Worm (Caenorhabditis elegans) whole organism, L1 larva: ENCODE measurements around the gene clec-60.

Experiments
- C04F5.9 ChIP-seq: sonication (generic microtip); optimal IDR thresholded peaks from 2 replicates; lab custom pipeline; 2016; ENCODE audit warnings: missing genetic modification characterization, missing compliant biosample characterization
- C16A3.4 ChIP-seq: fragments of 150-350 bp; optimal IDR thresholded peaks from 2 replicates; lab custom pipeline; 2014; ENCODE audit warnings: missing biosample characterization, missing genetic modification characterization
- C34B4.2 ChIP-seq: sonication (generic microtip); optimal IDR thresholded peaks from 2 replicates; lab custom pipeline; 2017; ENCODE audit warnings: mild to moderate bottlenecking, missing genetic modification characterization, missing compliant biosample characterization
- F16B12.6 ChIP-seq: fragments of 150-350 bp; optimal IDR thresholded peaks from 2 replicates; lab custom pipeline; 2014; ENCODE audit warnings: missing biosample characterization, missing genetic modification characterization
- aha-1 ChIP-seq: fragments of 150-350 bp; optimal IDR thresholded peaks from 2 replicates; lab custom pipeline; 2014; ENCODE audit warnings: missing biosample characterization, missing genetic modification characterization
- aly-2 ChIP-seq: fragments of 150-350 bp; optimal IDR thresholded peaks from 2 replicates; lab custom pipeline; 2014; ENCODE audit warnings: missing biosample characterization, missing genetic modification characterization
- ama-1 ChIP-seq: fragments of 150-350 bp; optimal IDR thresholded peaks from 2 replicates; lab custom pipeline; 2014
- ceh-63 ChIP-seq: fragments of 200-800 bp; sonication (Bioruptor generic); optimal IDR thresholded peaks from 2 replicates; lab custom pipeline; 2018; ENCODE audit warnings: mild to moderate bottlenecking, missing genetic modification characterization, missing compliant biosample characterization
- ceh-8 ChIP-seq: fragments of 200-800 bp; sonication (Bioruptor generic); optimal IDR thresholded peaks from 2 replicates; lab custom pipeline; 2018; ENCODE audit warnings: mild to moderate bottlenecking, missing genetic modification characterization, moderate library complexity, missing compliant biosample characterization
- ceh-82 ChIP-seq, 3 experiments: fragments of 150-350 bp in 1 of 3; sonication (generic microtip) in 2 of 3; optimal IDR thresholded peaks; 2 replicates each; lab custom pipeline; 2014 to 2017; ENCODE audit warnings: missing biosample characterization in 3 of 3, missing genetic modification characterization in 3 of 3
- ceh-88 ChIP-seq: fragments of 200-800 bp; sonication (Bioruptor generic); IDR thresholded peaks from 2 replicates; pipeline ENCODE4 v1.3.6; 2022; ENCODE audit warnings: missing genetic modification characterization, missing compliant biosample characterization
- ces-1 ChIP-seq: fragments of 150-350 bp; optimal IDR thresholded peaks from 2 replicates; lab custom pipeline; 2014; ENCODE audit warnings: missing biosample characterization, missing genetic modification reagents, missing genetic modification characterization
- dpl-1 ChIP-seq, 3 experiments: fragments of 150-350 bp in 2 of 3; sonication (generic microtip) in 1 of 3; optimal IDR thresholded peaks; 2 replicates each; lab custom pipeline; 2014 to 2017; ENCODE audit warnings: missing biosample characterization in 3 of 3, missing genetic modification characterization in 3 of 3, missing genetic modification reagents in 3 of 3
- egl-27 ChIP-seq, 2 experiments: fragments of 150-350 bp in 1 of 2; sonication (generic microtip); optimal IDR thresholded peaks; 3 replicates each; lab custom pipeline; 2017 to 2018; ENCODE audit warnings: missing biosample characterization in 2 of 2, missing genetic modification characterization in 2 of 2, missing genetic modification reagents in 2 of 2
- elt-2 ChIP-seq: sonication (generic microtip); optimal IDR thresholded peaks from 2 replicates; lab custom pipeline; 2016; ENCODE audit warnings: missing genetic modification characterization, mild to moderate bottlenecking, inconsistent platforms, missing compliant biosample characterization, missing genetic modification reagents
- elt-3 ChIP-seq, 6 experiments: fragments of 150-350 bp in 1 of 6; sonication (generic microtip); optimal IDR thresholded peaks; 2 replicates each; lab custom pipeline; 2017 to 2018; ENCODE audit warnings: missing biosample characterization in 6 of 6, missing genetic modification characterization in 6 of 6, inconsistent platforms in 1 of 6
- fkh-10 ChIP-seq: sonication (generic microtip); optimal IDR thresholded peaks from 2 replicates; lab custom pipeline; 2017; ENCODE audit warnings: missing biosample characterization, missing genetic modification reagents, missing genetic modification characterization
- fkh-8 ChIP-seq: sonication (generic microtip); optimal IDR thresholded peaks from 2 replicates; lab custom pipeline; 2016; ENCODE audit warnings: mild to moderate bottlenecking, missing genetic modification characterization, missing compliant biosample characterization
- irx-1 ChIP-seq: sonication (generic microtip); optimal IDR thresholded peaks from 2 replicates; lab custom pipeline; 2016; ENCODE audit warnings: missing genetic modification characterization, missing compliant biosample characterization
- isw-1 ChIP-seq: fragments of 200-800 bp; sonication (Bioruptor generic); IDR thresholded peaks from 2 replicates; pipeline ENCODE4 v1.3.6; 2022; ENCODE audit warnings: missing genetic modification characterization, missing compliant biosample characterization
- jun-1 ChIP-seq: fragments of 150-350 bp; optimal IDR thresholded peaks from 2 replicates; lab custom pipeline; 2014; ENCODE audit warnings: missing biosample characterization, missing genetic modification reagents, missing genetic modification characterization
- lin-13 ChIP-seq: fragments of 150-350 bp; optimal IDR thresholded peaks from 2 replicates; lab custom pipeline; 2014; ENCODE audit warnings: missing biosample characterization, missing genetic modification reagents, missing genetic modification characterization
- lin-14 ChIP-seq: fragments of 200-800 bp; sonication (Bioruptor generic); optimal IDR thresholded peaks from 2 replicates; lab custom pipeline; 2018; ENCODE audit warnings: mild to moderate bottlenecking, missing genetic modification characterization, moderate library complexity, missing compliant biosample characterization
- lin-15B ChIP-seq: fragments of 150-350 bp; sonication (generic microtip); optimal IDR thresholded peaks from 3 replicates; lab custom pipeline; 2014; ENCODE audit warnings: missing biosample characterization, missing genetic modification characterization
- lin-35 ChIP-seq, 2 experiments: fragments of 150-350 bp; optimal IDR thresholded peaks; 2 replicates each; lab custom pipeline; 2014; ENCODE audit warnings: missing biosample characterization in 2 of 2, missing genetic modification characterization in 2 of 2, missing genetic modification reagents in 2 of 2
- lir-3 ChIP-seq: sonication (generic microtip); optimal IDR thresholded peaks from 2 replicates; lab custom pipeline; 2016; ENCODE audit warnings: mild to moderate bottlenecking, missing genetic modification characterization, moderate library complexity, missing compliant biosample characterization; ENCODE audit not compliant: poor library complexity
- mab-9 ChIP-seq: fragments of 200-800 bp; sonication (Bioruptor generic); IDR thresholded peaks from 2 replicates; pipeline ENCODE4 v1.3.6; 2022; ENCODE audit warnings: missing genetic modification reagents, missing genetic modification characterization, missing compliant biosample characterization
- mef-2 ChIP-seq: fragments of 150-350 bp; optimal IDR thresholded peaks from 2 replicates; lab custom pipeline; 2014; ENCODE audit warnings: missing biosample characterization, missing genetic modification characterization
- nhr-237 ChIP-seq: fragments of 150-350 bp; optimal IDR thresholded peaks from 2 replicates; lab custom pipeline; 2014; ENCODE audit warnings: missing biosample characterization, missing genetic modification characterization
- nhr-28 ChIP-seq: fragments of 150-350 bp; optimal IDR thresholded peaks from 2 replicates; lab custom pipeline; 2014; ENCODE audit warnings: missing biosample characterization, missing genetic modification characterization
- nhr-71 ChIP-seq: sonication (generic microtip); optimal IDR thresholded peaks from 2 replicates; lab custom pipeline; 2016; ENCODE audit warnings: mild to moderate bottlenecking, missing genetic modification characterization, moderate library complexity, missing compliant biosample characterization
- nhr-85 ChIP-seq: sonication (generic microtip); peaks from one replicate; lab custom pipeline; 2016; ENCODE audit warnings: missing genetic modification characterization, inconsistent platforms, missing compliant biosample characterization
- pqm-1 ChIP-seq: sonication (generic microtip); optimal IDR thresholded peaks from 3 replicates; lab custom pipeline; 2017; ENCODE audit warnings: missing biosample characterization, missing genetic modification characterization
- sox-4 ChIP-seq: sonication (generic microtip); optimal IDR thresholded peaks from 2 replicates; lab custom pipeline; 2016; ENCODE audit warnings: missing genetic modification characterization, missing compliant biosample characterization
- swsn-7 ChIP-seq: sonication (generic microtip); optimal IDR thresholded peaks from 2 replicates; lab custom pipeline; 2016; ENCODE audit warnings: missing genetic modification characterization, missing compliant biosample characterization
- unc-130 ChIP-seq: fragments of 150-350 bp; optimal IDR thresholded peaks from 2 replicates; lab custom pipeline; 2017; ENCODE audit warnings: missing biosample characterization, missing genetic modification characterization, inconsistent platforms
- unc-62 ChIP-seq: fragments of 150-350 bp; optimal IDR thresholded peaks from 2 replicates; lab custom pipeline; 2014; ENCODE audit warnings: missing biosample characterization, missing genetic modification reagents, missing genetic modification characterization
- unc-98 ChIP-seq: fragments of 200-800 bp; sonication (Bioruptor generic); IDR thresholded peaks from 2 replicates; pipeline ENCODE4 v1.3.6; 2022; ENCODE audit warnings: missing genetic modification characterization, missing compliant biosample characterization
- xbp-1 ChIP-seq: sonication (generic microtip); optimal IDR thresholded peaks from 2 replicates; lab custom pipeline; 2016; ENCODE audit warnings: missing genetic modification characterization, missing compliant biosample characterization

The clec-60 gene

ce11 chrII:10525134-10525533 is 43.5 kb upstream of the clec-60 start (continued):
- TF ChIP-seq lin-35 (GFP tag; optimal IDR thresholded peaks at IDR 0.05; lab: Kevin White, UChicago) = peak in 1 of 2 experiments; percentile 21
- TF ChIP-seq swsn-7 = no peak
- no peak for TF ChIP-seq unc-98 (GFP tag; lab: Robert Waterston, UW)
- TF ChIP-seq unc-62 (GFP tag; lab: Kevin White, UChicago) = no peak
- TF ChIP-seq nhr-28 (tag; lab: Kevin White, UChicago) = no peak
- no peak for TF ChIP-seq ceh-88 (GFP tag; lab: Robert Waterston, UW)
- no peak for TF ChIP-seq irx-1 (tag; lab: Kevin White, UChicago)
- no peak for TF ChIP-seq nhr-237
- TF ChIP-seq dpl-1 (GFP tag; optimal IDR thresholded peaks at IDR 0.05; lab: Kevin White, UChicago) = no peak
- TF ChIP-seq mab-9 = no peak
- no peak for TF ChIP-seq ama-1
- no peak for TF ChIP-seq fkh-8 (tag; lab: Kevin White, UChicago)
- no peak for TF ChIP-seq unc-130 (tag; lab: Kevin White, UChicago)
- peak; percentile 87 for TF ChIP-seq nhr-85 (tag; lab: Kevin White, UChicago)
- no peak for TF ChIP-seq pqm-1
- peak in 3 of 6 experiments; percentile 18 to 49 (median 36) for TF ChIP-seq elt-3 (tag; optimal IDR thresholded peaks at IDR 0.05; lab: Kevin White, UChicago)
- TF ChIP-seq, all 84 proteins: peak for 11

ce11 chrII:10524374-10524773 is 42.7 kb upstream of the clec-60 start, which contains the start of gene F59B10.6:
F59B10.6 (minus strand) TSS chrII:10524474.
- TF ChIP-seq elt-2 (no peak), C34B4.2 (no peak), xbp-1 (tag; lab: Kevin White, UChicago) (no peak), fkh-10 (GFP tag; lab: Kevin White, UChicago) (no peak), isw-1 (GFP tag; lab: Robert Waterston, UW) (no peak), C04F5.9 (no peak), lin-15B (tag; lab: Kevin White, UChicago) (no peak), sox-4 (tag; lab: Kevin White, UChicago) (no peak), aha-1 (no peak), F16B12.6 (tag; lab: Kevin White, UChicago) (no peak), ceh-82 (tag; optimal IDR thresholded peaks at IDR 0.05; lab: Kevin White, UChicago) (no peak), C16A3.4 (tag; lab: Kevin White, UChicago) (no peak)

ce11 chrII:10523583-10523982 is 41.9 kb upstream of the clec-60 start, which contains the start of gene F59B10.5:
F59B10.5 (minus strand) TSS chrII:10523683.
- no peak for TF ChIP-seq egl-27 (tag; optimal IDR thresholded peaks at IDR 0.05; lab: Kevin White, UChicago)
- TF ChIP-seq lin-13 (GFP tag; lab: Kevin White, UChicago) = no peak
- no peak for TF ChIP-seq ceh-8
- no peak for TF ChIP-seq jun-1 (tag; lab: Kevin White, UChicago)
- TF ChIP-seq mef-2 (tag; lab: Kevin White, UChicago) = no peak
- no peak for TF ChIP-seq ceh-63
- TF ChIP-seq aly-2 (tag; lab: Kevin White, UChicago) = no peak
- no peak for TF ChIP-seq ces-1 (GFP tag; lab: Kevin White, UChicago)
- TF ChIP-seq C34B4.2 = no peak
- TF ChIP-seq lin-14 (GFP tag; lab: Kevin White, UChicago) = no peak
- no peak for TF ChIP-seq elt-3 (tag; optimal IDR thresholded peaks at IDR 0.05; lab: Kevin White, UChicago)
- TF ChIP-seq fkh-10 (GFP tag; lab: Kevin White, UChicago) = no peak
- no peak for TF ChIP-seq pqm-1
- TF ChIP-seq nhr-71 (tag; lab: Kevin White, UChicago) = no peak
- TF ChIP-seq unc-62 (GFP tag; lab: Kevin White, UChicago) = no peak
- TF ChIP-seq irx-1 (tag; lab: Kevin White, UChicago) = no peak
- no peak for TF ChIP-seq nhr-237
- no peak for TF ChIP-seq lir-3 (tag; lab: Kevin White, UChicago)
- TF ChIP-seq C04F5.9 = no peak
- TF ChIP-seq, all 84 proteins: peak for 0
